Fruit fly (Drosophila melanogaster) whole organism, prepupa: ENCODE data around the gene SdhD.

Experiments
- Blimp-1 ChIP-seq: fragments of 200-800 bp; sonication (Bioruptor generic); optimal IDR thresholded peaks from 3 replicates; lab custom pipeline; 2017; ENCODE audit warnings: missing biosample characterization, missing genetic modification characterization, mild to moderate bottlenecking, moderate library complexity, missing genetic modification reagents
- CG10631 ChIP-seq: fragments of 200-800 bp; sonication (Bioruptor generic); optimal IDR thresholded peaks from 2 replicates; lab custom pipeline; 2016; ENCODE audit warnings: missing biosample characterization, missing genetic modification characterization
- CG10669 ChIP-seq: fragments of 200-800 bp; sonication (Bioruptor generic); optimal IDR thresholded peaks from 3 replicates; lab custom pipeline; 2018; ENCODE audit warnings: missing biosample characterization, mild to moderate bottlenecking, missing genetic modification characterization, moderate library complexity
- CG11294 ChIP-seq: fragments of 200-800 bp; sonication (Bioruptor generic); IDR thresholded peaks from 2 replicates; pipeline ENCODE4 v1.3.6; 2022; ENCODE audit warnings: missing biosample characterization, missing genetic modification characterization
- CG11762 ChIP-seq: fragments of 200-800 bp; sonication (Bioruptor generic); optimal IDR thresholded peaks from 3 replicates; lab custom pipeline; 2016; ENCODE audit warnings: missing biosample characterization, missing genetic modification characterization; ENCODE audit not compliant: insufficient read depth
- CG11902 ChIP-seq: fragments of 200-800 bp; sonication (Bioruptor generic); optimal IDR thresholded peaks from 3 replicates; lab custom pipeline; 2016; ENCODE audit warnings: missing biosample characterization, missing genetic modification characterization
- CG1621 ChIP-seq: fragments of 200-800 bp; sonication (Bioruptor generic); optimal IDR thresholded peaks from 3 replicates; lab custom pipeline; 2018; ENCODE audit warnings: missing biosample characterization, mild to moderate bottlenecking, missing genetic modification characterization
- CG16779 ChIP-seq: fragments of 200-800 bp; sonication (Bioruptor generic); optimal IDR thresholded peaks from 3 replicates; lab custom pipeline; 2017; ENCODE audit warnings: missing biosample characterization, mild to moderate bottlenecking, missing genetic modification characterization
- CG3032 ChIP-seq: fragments of 200-800 bp; optimal IDR thresholded peaks from 2 replicates; lab custom pipeline; 2019; ENCODE audit warnings: missing biosample characterization, mild to moderate bottlenecking, missing genetic modification characterization, moderate library complexity
- CG31627 ChIP-seq: fragments of 200-800 bp; sonication (Bioruptor generic); optimal IDR thresholded peaks from 3 replicates; lab custom pipeline; 2016; ENCODE audit warnings: missing biosample characterization, missing genetic modification characterization
- CG34406 ChIP-seq: fragments of 200-800 bp; sonication (Bioruptor generic); optimal IDR thresholded peaks from 3 replicates; lab custom pipeline; 2016; ENCODE audit warnings: missing biosample characterization, missing genetic modification characterization
- CG3919 ChIP-seq: fragments of 200-800 bp; sonication (Bioruptor generic); optimal IDR thresholded peaks from 3 replicates; lab custom pipeline; 2016; ENCODE audit warnings: missing biosample characterization, missing genetic modification characterization
- CG4318 ChIP-seq: fragments of 200-800 bp; sonication (Bioruptor generic); optimal IDR thresholded peaks from 3 replicates; lab custom pipeline; 2017; ENCODE audit warnings: missing biosample characterization, mild to moderate bottlenecking, missing genetic modification characterization
- CG6276 ChIP-seq: fragments of 200-800 bp; sonication (Bioruptor generic); optimal IDR thresholded peaks from 2 replicates; lab custom pipeline; 2017; ENCODE audit warnings: missing biosample characterization, mild to moderate bottlenecking, missing genetic modification characterization
- CG6854 ChIP-seq: fragments of 200-800 bp; sonication (Bioruptor generic); optimal IDR thresholded peaks from 2 replicates; lab custom pipeline; 2017; ENCODE audit warnings: missing biosample characterization, mild to moderate bottlenecking, missing genetic modification characterization
- CG7368 ChIP-seq: fragments of 200-800 bp; sonication (Bioruptor generic); optimal IDR thresholded peaks from 3 replicates; lab custom pipeline; 2016; ENCODE audit warnings: missing biosample characterization, missing genetic modification characterization
- CG8119 ChIP-seq: fragments of 200-800 bp; sonication (Bioruptor generic); IDR thresholded peaks from 3 replicates; pipeline ENCODE4 v1.3.6; 2022; ENCODE audit warnings: missing biosample characterization, missing genetic modification characterization
- CG8319 ChIP-seq: fragments of 200-800 bp; sonication (Bioruptor generic); optimal IDR thresholded peaks from 3 replicates; lab custom pipeline; 2016; ENCODE audit warnings: missing biosample characterization, missing genetic modification characterization
- CG9139 ChIP-seq: fragments of 200-800 bp; sonication (Bioruptor generic); optimal IDR thresholded peaks from 3 replicates; lab custom pipeline; 2017; ENCODE audit warnings: missing biosample characterization, mild to moderate bottlenecking, missing genetic modification characterization
- Eip75B ChIP-seq: fragments of 200-800 bp; sonication (Bioruptor generic); optimal IDR thresholded peaks from 3 replicates; lab custom pipeline; 2016; ENCODE audit warnings: missing biosample characterization, missing genetic modification characterization
- Eip78C ChIP-seq: fragments of 200-800 bp; sonication (Bioruptor generic); peaks from one replicate; lab custom pipeline; 2016; ENCODE audit warnings: missing biosample characterization, missing genetic modification characterization
- Eip93F ChIP-seq: fragments of 200-800 bp; sonication (Bioruptor generic); optimal IDR thresholded peaks from 2 replicates; lab custom pipeline; 2016; ENCODE audit warnings: missing biosample characterization, mild to moderate bottlenecking, missing genetic modification characterization
- Ets21C ChIP-seq: fragments of 200-800 bp; sonication (Bioruptor generic); optimal IDR thresholded peaks from 3 replicates; lab custom pipeline; 2016; ENCODE audit warnings: missing biosample characterization, missing genetic modification characterization
- Ets96B ChIP-seq: fragments of 200-800 bp; optimal IDR thresholded peaks from 2 replicates; lab custom pipeline; 2019; ENCODE audit warnings: missing biosample characterization, mild to moderate bottlenecking, missing genetic modification characterization, moderate library complexity
- Hr38 ChIP-seq: sonication (Bioruptor generic); optimal IDR thresholded peaks from 2 replicates; lab custom pipeline; 2016; ENCODE audit warnings: missing biosample characterization, missing genetic modification characterization
- Hr39 ChIP-seq: fragments of 200-800 bp; sonication (Bioruptor generic); optimal IDR thresholded peaks from 2 replicates; lab custom pipeline; 2016; ENCODE audit warnings: missing biosample characterization, missing genetic modification characterization
- Hr4 ChIP-seq: fragments of 200-800 bp; sonication (Bioruptor generic); optimal IDR thresholded peaks from 3 replicates; lab custom pipeline; 2016; ENCODE audit warnings: missing biosample characterization, missing genetic modification characterization
- Lpt ChIP-seq: fragments of 200-800 bp; sonication (Bioruptor generic); optimal IDR thresholded peaks from 3 replicates; lab custom pipeline; 2016; ENCODE audit warnings: missing biosample characterization, missing genetic modification characterization
- Met ChIP-seq: fragments of 200-800 bp; sonication (Bioruptor generic); optimal IDR thresholded peaks from 3 replicates; lab custom pipeline; 2016; ENCODE audit warnings: missing biosample characterization, missing genetic modification characterization
- OdsH ChIP-seq: fragments of 200-800 bp; sonication (Bioruptor generic); optimal IDR thresholded peaks from 3 replicates; lab custom pipeline; 2016; ENCODE audit warnings: missing biosample characterization, missing genetic modification characterization
- Smox ChIP-seq: fragments of 200-800 bp; sonication (Bioruptor generic); optimal IDR thresholded peaks from 3 replicates; lab custom pipeline; 2016; ENCODE audit warnings: missing biosample characterization, missing genetic modification characterization
- Sox14 ChIP-seq: fragments of 200-800 bp; sonication (Bioruptor generic); optimal IDR thresholded peaks from 3 replicates; lab custom pipeline; 2016; ENCODE audit warnings: missing biosample characterization, missing genetic modification characterization
- Sox15 ChIP-seq: fragments of 200-800 bp; sonication (Bioruptor generic); optimal IDR thresholded peaks from 3 replicates; lab custom pipeline; 2016; ENCODE audit warnings: missing biosample characterization, missing genetic modification characterization
- achi ChIP-seq: fragments of 200-800 bp; sonication (Bioruptor generic); optimal IDR thresholded peaks from 3 replicates; lab custom pipeline; 2016; ENCODE audit warnings: missing biosample characterization, missing genetic modification characterization
- cyc ChIP-seq: fragments of 200-800 bp; sonication (Bioruptor generic); optimal IDR thresholded peaks from 3 replicates; lab custom pipeline; 2016; ENCODE audit warnings: missing biosample characterization, missing genetic modification characterization
- dsx ChIP-seq: fragments of 200-800 bp; optimal IDR thresholded peaks from 3 replicates; lab custom pipeline; 2019; ENCODE audit warnings: missing biosample characterization, mild to moderate bottlenecking, missing genetic modification characterization, moderate library complexity; ENCODE audit not compliant: poor library complexity, severe bottlenecking
- eg ChIP-seq: fragments of 200-800 bp; sonication (Bioruptor generic); IDR thresholded peaks from 3 replicates; pipeline ENCODE4 v1.3.6; 2022; ENCODE audit warnings: missing biosample characterization, missing genetic modification characterization
- fd59A ChIP-seq: fragments of 200-800 bp; sonication (Bioruptor generic); optimal IDR thresholded peaks from 2 replicates; lab custom pipeline; 2017; ENCODE audit warnings: missing biosample characterization, mild to moderate bottlenecking, missing genetic modification characterization, missing genetic modification reagents
- fd85E ChIP-seq: fragments of 200-800 bp; sonication (Bioruptor generic); optimal IDR thresholded peaks from 3 replicates; lab custom pipeline; 2016; ENCODE audit warnings: missing biosample characterization, missing genetic modification characterization
- fkh ChIP-seq: fragments of 200-800 bp; sonication (Bioruptor generic); optimal IDR thresholded peaks from 3 replicates; lab custom pipeline; 2017; ENCODE audit warnings: missing biosample characterization, mild to moderate bottlenecking, missing genetic modification characterization, moderate library complexity
- net ChIP-seq: fragments of 200-800 bp; sonication (Bioruptor generic); optimal IDR thresholded peaks from 3 replicates; lab custom pipeline; 2016; ENCODE audit warnings: missing biosample characterization, missing genetic modification characterization
- salr ChIP-seq, 2 experiments: fragments of 200-800 bp; sonication (Bioruptor generic); optimal IDR thresholded peaks; 3 replicates each; lab custom pipeline; 2016 to 2018; ENCODE audit warnings: missing biosample characterization in 2 of 2, missing genetic modification characterization in 2 of 2, mild to moderate bottlenecking in 1 of 2
- spab ChIP-seq: fragments of 200-800 bp; sonication (Bioruptor generic); optimal IDR thresholded peaks from 2 replicates; lab custom pipeline; 2017; ENCODE audit warnings: missing biosample characterization, mild to moderate bottlenecking, missing genetic modification characterization, missing genetic modification reagents
- ss ChIP-seq, 2 experiments: fragments of 200-800 bp; sonication (Bioruptor generic); optimal IDR thresholded peaks; 2 replicates in 1 of 2; 3 replicates in 1 of 2; lab custom pipeline; 2017 to 2018; ENCODE audit warnings: mild to moderate bottlenecking in 2 of 2, missing biosample characterization in 2 of 2, missing genetic modification characterization in 2 of 2, moderate library complexity in 1 of 2
- svp ChIP-seq: fragments of 200-800 bp; sonication (Bioruptor generic); peaks from one replicate; lab custom pipeline; 2016; ENCODE audit warnings: missing biosample characterization, missing genetic modification characterization
- topi ChIP-seq: fragments of 200-800 bp; sonication (Bioruptor generic); optimal IDR thresholded peaks from 3 replicates; lab custom pipeline; 2016; ENCODE audit warnings: missing biosample characterization, missing genetic modification characterization
- vri ChIP-seq: fragments of 200-800 bp; sonication (Bioruptor generic); optimal IDR thresholded peaks from 3 replicates; lab custom pipeline; 2016; ENCODE audit warnings: missing biosample characterization, mild to moderate bottlenecking, missing genetic modification characterization

SdhD gene

dm6 chr3R:23724843-23725506 lies 35.4 kb downstream of the SdhD start (continued):
- TF ChIP-seq Eip93F (GFP tag; lab: Kevin White, UChicago) (peak; percentile 75), cyc (GFP tag; lab: Kevin White, UChicago) (no peak), Sox15 (GFP tag; lab: Kevin White, UChicago) (no peak), CG11294 (GFP tag; lab: Robert Waterston, UW) (no peak), Hr38 (no peak)

dm6 chr3R:23723381-23724034 lies 36.9 kb downstream of the SdhD start:
- TF ChIP-seq Lpt (GFP tag; lab: Kevin White, UChicago): no peak
- TF ChIP-seq eg (GFP tag; lab: Robert Waterston, UW): peak; percentile 69
- TF ChIP-seq fd59A (GFP tag; lab: Kevin White, UChicago): no peak
- peak; percentile 56 for TF ChIP-seq vri
- TF ChIP-seq dsx: peak; percentile 80
- TF ChIP-seq OdsH (GFP tag; lab: Kevin White, UChicago): peak; percentile 51
- TF ChIP-seq fkh: peak; percentile 92
- TF ChIP-seq fd85E (GFP tag; lab: Kevin White, UChicago): no peak
- peak in 1 of 2 experiments; percentile 39 for TF ChIP-seq salr (GFP tag; optimal IDR thresholded peaks at IDR 0.05; lab: Kevin White, UChicago)
- peak; percentile 36 for TF ChIP-seq Sox14 (GFP tag; lab: Kevin White, UChicago)
- TF ChIP-seq CG1621 (tag; lab: Kevin White, UChicago): peak; percentile 46
- TF ChIP-seq Ets21C (GFP tag; lab: Kevin White, UChicago): peak; percentile 6
- peak; percentile 15 for TF ChIP-seq Hr39 (GFP tag; lab: Kevin White, UChicago)
- peak; percentile 46 for TF ChIP-seq CG9139 (GFP tag; lab: Kevin White, UChicago)
- peak; percentile 8 for TF ChIP-seq topi (GFP tag; lab: Kevin White, UChicago)
- TF ChIP-seq Sox15 (GFP tag; lab: Kevin White, UChicago): no peak
- peak; percentile 91 for TF ChIP-seq Eip78C (GFP tag; lab: Kevin White, UChicago)
- TF ChIP-seq CG6854 (GFP tag; lab: Kevin White, UChicago): peak; percentile 6
- peak; percentile 36 for TF ChIP-seq CG10669
- no peak for TF ChIP-seq net (GFP tag; lab: Kevin White, UChicago)
- TF ChIP-seq Met (GFP tag; lab: Kevin White, UChicago): no peak
- peak; percentile 20 for TF ChIP-seq spab (GFP tag; lab: Kevin White, UChicago)
- no peak for TF ChIP-seq CG11902 (GFP tag; lab: Kevin White, UChicago)
- peak; percentile 23 for TF ChIP-seq CG16779 (tag; lab: Kevin White, UChicago)
- TF ChIP-seq CG3032 (tag; lab: Kevin White, UChicago): no peak
- TF ChIP-seq CG6276 (GFP tag; lab: Kevin White, UChicago): peak; percentile 33
- TF ChIP-seq CG11294 (GFP tag; lab: Robert Waterston, UW): peak; percentile 10; the same call in 1 of the 2 replicates
- TF ChIP-seq CG34406: no peak
- TF ChIP-seq CG8319 (GFP tag; lab: Kevin White, UChicago): peak; percentile 48
- peak; percentile 75 for TF ChIP-seq svp (GFP tag; lab: Kevin White, UChicago)
- TF ChIP-seq Eip93F (GFP tag; lab: Kevin White, UChicago): no peak
- TF ChIP-seq Hr38: no peak
- no peak for TF ChIP-seq Ets96B (tag; lab: Kevin White, UChicago)
- peak; percentile 46 for TF ChIP-seq CG11762 (GFP tag; lab: Kevin White, UChicago)
- peak; percentile 61 for TF ChIP-seq CG3919 (GFP tag; lab: Kevin White, UChicago)
- no peak for TF ChIP-seq Blimp-1 (GFP tag; lab: Kevin White, UChicago)
- TF ChIP-seq CG31627 (GFP tag; lab: Kevin White, UChicago): no peak
- TF ChIP-seq Smox (GFP tag; lab: Kevin White, UChicago): no peak
- peak; percentile 21 for TF ChIP-seq achi (GFP tag; lab: Kevin White, UChicago)
- TF ChIP-seq CG7368 (GFP tag; lab: Kevin White, UChicago): peak; percentile 78
- peak; percentile 55 to 61 for TF ChIP-seq ss (GFP tag; optimal IDR thresholded peaks at IDR 0.05; lab: Kevin White, UChicago)
- TF ChIP-seq CG10631 (GFP tag; lab: Kevin White, UChicago): peak; percentile 47
- peak; percentile 74 for TF ChIP-seq CG8119
- peak; percentile 56 for TF ChIP-seq Hr4 (GFP tag; lab: Kevin White, UChicago)
- TF ChIP-seq CG4318: no peak
- peak; percentile 65 for TF ChIP-seq Eip75B
